Worm (Caenorhabditis elegans) whole organism, late embryonic: ENCODE results near the gene cwp-3.

Experiments used
- F13H6.1 ChIP-seq: sonication (generic microtip); optimal IDR thresholded peaks from 2 replicates; lab custom pipeline; 2016; ENCODE audit warnings: missing genetic modification characterization, missing compliant biosample characterization
- K02D7.2 ChIP-seq: sonication (generic microtip); optimal IDR thresholded peaks from 2 replicates; lab custom pipeline; 2017; ENCODE audit warnings: mild to moderate bottlenecking, missing genetic modification characterization, missing compliant biosample characterization
- K09A11.1 ChIP-seq: sonication (generic microtip); optimal IDR thresholded peaks from 2 replicates; lab custom pipeline; 2017; ENCODE audit warnings: antibody characterized with exemption, mild to moderate bottlenecking, missing genetic modification characterization, missing compliant biosample characterization; ENCODE audit not compliant: insufficient read depth
- T23F11.4 ChIP-seq: fragments of 200-800 bp; sonication (Bioruptor generic); optimal IDR thresholded peaks from 2 replicates; lab custom pipeline; 2018; ENCODE audit warnings: mild to moderate bottlenecking, missing genetic modification characterization, missing compliant biosample characterization
- ahr-1 ChIP-seq: sonication (generic microtip); optimal IDR thresholded peaks from 2 replicates; lab custom pipeline; 2016; ENCODE audit warnings: missing genetic modification characterization, missing compliant biosample characterization
- ceh-18 ChIP-seq: sonication (generic microtip); optimal IDR thresholded peaks from 2 replicates; lab custom pipeline; 2016; ENCODE audit warnings: missing genetic modification characterization, missing compliant biosample characterization
- ceh-19 ChIP-seq: fragments of 200-800 bp; sonication (Bioruptor generic); optimal IDR thresholded peaks from 2 replicates; lab custom pipeline; 2018; ENCODE audit warnings: mild to moderate bottlenecking, missing genetic modification characterization, missing compliant biosample characterization
- ceh-2 ChIP-seq: sonication (generic microtip); optimal IDR thresholded peaks from 2 replicates; lab custom pipeline; 2016; ENCODE audit warnings: missing genotype, missing genetic modification characterization, missing compliant biosample characterization
- ceh-30 ChIP-seq: fragments of 150-350 bp; optimal IDR thresholded peaks from 2 replicates; lab custom pipeline; 2014; ENCODE audit warnings: missing biosample characterization, missing genetic modification characterization
- ceh-31 ChIP-seq: sonication (generic microtip); optimal IDR thresholded peaks from 2 replicates; lab custom pipeline; 2016; ENCODE audit warnings: missing genetic modification characterization, missing compliant biosample characterization
- ceh-45 ChIP-seq: fragments of 200-800 bp; sonication (Bioruptor generic); IDR thresholded peaks from 2 replicates; pipeline ENCODE4 v1.3.6; 2022; ENCODE audit warnings: missing genetic modification reagents, missing genetic modification characterization, missing compliant biosample characterization
- ceh-48 ChIP-seq: sonication (generic microtip); optimal IDR thresholded peaks from 2 replicates; lab custom pipeline; 2016; ENCODE audit warnings: missing genetic modification characterization, inconsistent platforms, missing compliant biosample characterization
- che-1 ChIP-seq: sonication (generic microtip); optimal IDR thresholded peaks from 2 replicates; lab custom pipeline; 2016; ENCODE audit warnings: mild to moderate bottlenecking, missing genetic modification characterization, missing compliant biosample characterization
- elt-2 ChIP-seq: sonication (generic microtip); optimal IDR thresholded peaks from 2 replicates; lab custom pipeline; 2016; ENCODE audit warnings: missing genetic modification reagents, missing genetic modification characterization, missing compliant biosample characterization
- ets-4 ChIP-seq: sonication (generic microtip); optimal IDR thresholded peaks from 2 replicates; lab custom pipeline; 2016; ENCODE audit warnings: missing genetic modification characterization, missing compliant biosample characterization
- eyg-1 ChIP-seq: sonication (generic microtip); optimal IDR thresholded peaks from 2 replicates; lab custom pipeline; 2016; ENCODE audit warnings: missing genotype, missing genetic modification characterization, missing compliant biosample characterization
- fax-1 ChIP-seq: sonication (generic microtip); optimal IDR thresholded peaks from 2 replicates; lab custom pipeline; 2016; ENCODE audit warnings: missing genotype, missing genetic modification characterization, missing compliant biosample characterization
- fkh-6 ChIP-seq: sonication (generic microtip); optimal IDR thresholded peaks from 2 replicates; lab custom pipeline; 2016; ENCODE audit warnings: missing genetic modification characterization, missing compliant biosample characterization
- hlh-13 ChIP-seq: fragments of 200-800 bp; sonication (Bioruptor generic); optimal IDR thresholded peaks from 2 replicates; lab custom pipeline; 2018; ENCODE audit warnings: mild to moderate bottlenecking, missing genetic modification characterization, missing compliant biosample characterization
- hlh-30 ChIP-seq: sonication (generic microtip); optimal IDR thresholded peaks from 2 replicates; lab custom pipeline; 2017; ENCODE audit warnings: antibody characterized with exemption, missing genetic modification characterization, missing compliant biosample characterization; ENCODE audit not compliant: insufficient read depth
- hlh-6 ChIP-seq: sonication (generic microtip); optimal IDR thresholded peaks from 2 replicates; lab custom pipeline; 2016; ENCODE audit warnings: missing genotype, missing genetic modification characterization, missing compliant biosample characterization
- lim-6 ChIP-seq: sonication (generic microtip); optimal IDR thresholded peaks from 2 replicates; lab custom pipeline; 2016; ENCODE audit warnings: missing genetic modification characterization, missing compliant biosample characterization
- lin-11 ChIP-seq: fragments of 200-800 bp; sonication (Bioruptor generic); optimal IDR thresholded peaks from 2 replicates; lab custom pipeline; 2018; ENCODE audit warnings: mild to moderate bottlenecking, missing genetic modification characterization, missing compliant biosample characterization
- madf-2 ChIP-seq: sonication (generic microtip); optimal IDR thresholded peaks from 2 replicates; lab custom pipeline; 2017; ENCODE audit warnings: missing genetic modification characterization, missing compliant biosample characterization
- nfya-1 ChIP-seq: sonication (generic microtip); optimal IDR thresholded peaks from 2 replicates; lab custom pipeline; 2017; ENCODE audit warnings: missing genetic modification characterization, mild to moderate bottlenecking, missing compliant biosample characterization, antibody characterized with exemption, moderate library complexity
- nhr-11 ChIP-seq: fragments of 150-350 bp; optimal IDR thresholded peaks from 2 replicates; lab custom pipeline; 2014; ENCODE audit warnings: missing biosample characterization, missing genetic modification characterization
- nhr-232 ChIP-seq: sonication (generic microtip); optimal IDR thresholded peaks from 2 replicates; lab custom pipeline; 2016; ENCODE audit warnings: missing genetic modification characterization, missing compliant biosample characterization
- npax-4 ChIP-seq: sonication (generic microtip); optimal IDR thresholded peaks from 2 replicates; lab custom pipeline; 2016; ENCODE audit warnings: missing genetic modification characterization, missing compliant biosample characterization
- pax-1 ChIP-seq: fragments of 150-350 bp; optimal IDR thresholded peaks from 2 replicates; lab custom pipeline; 2014; ENCODE audit warnings: missing biosample characterization, missing genetic modification characterization
- pha-4 ChIP-seq: fragments of 150-350 bp; optimal IDR thresholded peaks from 2 replicates; lab custom pipeline; 2018; ENCODE audit warnings: missing biosample characterization, missing genetic modification reagents, missing genetic modification characterization
- pqm-1 ChIP-seq: sonication (generic microtip); optimal IDR thresholded peaks from 2 replicates; lab custom pipeline; 2016; ENCODE audit warnings: missing genetic modification characterization, missing compliant biosample characterization
- pros-1 ChIP-seq: fragments of 150-350 bp; optimal IDR thresholded peaks from 2 replicates; lab custom pipeline; 2014; ENCODE audit warnings: missing biosample characterization, missing genetic modification reagents, missing genetic modification characterization
- ref-2 ChIP-seq: sonication (generic microtip); optimal IDR thresholded peaks from 2 replicates; lab custom pipeline; 2016; ENCODE audit warnings: missing genetic modification characterization, missing compliant biosample characterization
- rnt-1 ChIP-seq: sonication (generic microtip); optimal IDR thresholded peaks from 2 replicates; lab custom pipeline; 2016; ENCODE audit warnings: missing genetic modification characterization, missing compliant biosample characterization
- sdc-2 ChIP-seq: sonication (generic microtip); optimal IDR thresholded peaks from 2 replicates; lab custom pipeline; 2016; ENCODE audit warnings: missing genotype, missing genetic modification characterization, missing compliant biosample characterization
- sox-2 ChIP-seq: fragments of 200-800 bp; sonication (Bioruptor generic); IDR thresholded peaks from 2 replicates; pipeline ENCODE4 v1.3.6; 2022; ENCODE audit warnings: missing genetic modification reagents, missing genetic modification characterization, missing compliant biosample characterization
- sox-4 ChIP-seq: sonication (generic microtip); optimal IDR thresholded peaks from 2 replicates; lab custom pipeline; 2017; ENCODE audit warnings: mild to moderate bottlenecking, missing genetic modification characterization, inconsistent platforms, missing compliant biosample characterization
- syd-9 ChIP-seq: sonication (generic microtip); optimal IDR thresholded peaks from 2 replicates; lab custom pipeline; 2016; ENCODE audit warnings: mild to moderate bottlenecking, missing genetic modification characterization, moderate library complexity, missing compliant biosample characterization
- tbx-2 ChIP-seq: sonication (generic microtip); optimal IDR thresholded peaks from 2 replicates; lab custom pipeline; 2016; ENCODE audit warnings: missing genetic modification characterization, missing compliant biosample characterization
- tbx-7 ChIP-seq: sonication (generic microtip); optimal IDR thresholded peaks from 2 replicates; lab custom pipeline; 2016; ENCODE audit warnings: missing genotype, missing genetic modification characterization, missing compliant biosample characterization
- ttx-3 ChIP-seq: sonication (generic microtip); optimal IDR thresholded peaks from 2 replicates; lab custom pipeline; 2016; ENCODE audit warnings: missing genetic modification reagents, missing genetic modification characterization, missing compliant biosample characterization
- unc-3 ChIP-seq, 2 experiments: fragments of 200-800 bp in 1 of 2; sonication (Bioruptor generic) in 1 of 2; sonication (generic microtip) in 1 of 2; conservative IDR thresholded peaks in 1 of 2; optimal IDR thresholded peaks in 1 of 2; 2 replicates each; pipeline versions ENCODE4 v1.3.6 to Lab custom; 2016 to 2022; ENCODE audit warnings: missing compliant biosample characterization in 2 of 2, missing genetic modification characterization in 2 of 2, missing genetic modification reagents in 1 of 2
- unc-42 ChIP-seq: sonication (generic microtip); optimal IDR thresholded peaks from 2 replicates; lab custom pipeline; 2016; ENCODE audit warnings: missing genotype, missing genetic modification characterization, missing compliant biosample characterization
- unc-86 ChIP-seq: sonication (generic microtip); optimal IDR thresholded peaks from 2 replicates; lab custom pipeline; 2016; ENCODE audit warnings: missing genetic modification characterization, missing compliant biosample characterization
- zip-5 ChIP-seq: sonication (generic microtip); optimal IDR thresholded peaks from 2 replicates; lab custom pipeline; 2016; ENCODE audit warnings: missing genetic modification characterization, missing compliant biosample characterization
- ztf-16 ChIP-seq: sonication (generic microtip); optimal IDR thresholded peaks from 2 replicates; lab custom pipeline; 2017; ENCODE audit warnings: missing genetic modification characterization, missing compliant biosample characterization

Gene cwp-3

DNA sequence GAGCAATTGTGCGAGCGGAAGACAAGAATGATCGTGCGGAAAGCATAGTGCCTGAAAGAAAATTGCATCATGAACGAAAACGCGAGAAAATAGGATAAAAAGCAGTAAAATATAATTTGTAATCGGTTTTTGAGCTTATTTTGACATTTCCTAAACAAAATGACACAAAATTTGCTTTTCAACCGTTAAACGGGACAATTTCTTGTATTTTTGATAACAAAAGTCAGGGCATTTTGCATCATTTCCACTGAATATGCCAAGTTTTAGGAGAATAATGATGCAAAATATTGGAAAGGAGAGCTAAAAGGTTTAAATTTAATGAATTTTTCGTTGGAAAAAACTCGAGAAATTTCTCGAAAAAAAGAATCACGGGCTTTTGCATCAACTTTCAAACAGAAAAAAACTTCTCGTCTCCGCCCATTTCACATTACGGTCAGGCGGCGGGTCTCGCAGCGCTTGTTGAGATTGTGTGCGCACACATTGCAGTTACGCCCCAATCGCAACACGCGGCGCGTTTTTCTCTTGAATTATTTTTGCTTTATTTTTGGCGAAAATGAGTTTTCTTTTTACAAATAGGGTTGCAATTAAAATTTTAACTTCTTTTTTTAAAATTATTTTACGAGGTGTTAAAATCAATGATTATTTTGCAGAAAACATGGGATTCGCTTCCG is 15.8 kb upstream of the cwp-3 start, which contains the start of the genes hsp-6 and C37H5.5 (continued):
- TF ChIP-seq lin-11 (tag; lab: Kevin White, UChicago): no peak
- no peak for TF ChIP-seq sox-4 (tag; lab: Kevin White, UChicago)
- no peak; the same call in 1 of the 2 replicates for TF ChIP-seq sox-2 (GFP tag; lab: Robert Waterston, UW)
- no peak for TF ChIP-seq sdc-2 (tag; lab: Kevin White, UChicago)
- TF ChIP-seq syd-9: peak; percentile 46
- TF ChIP-seq T23F11.4 (GFP tag; lab: Kevin White, UChicago): no peak
- TF ChIP-seq ceh-48 (tag; lab: Kevin White, UChicago): no peak
- no peak for TF ChIP-seq ref-2
- TF ChIP-seq npax-4 (tag; lab: Kevin White, UChicago): no peak
- TF ChIP-seq tbx-7: no peak
- no peak for TF ChIP-seq hlh-13 (GFP tag; lab: Kevin White, UChicago)
- TF ChIP-seq pha-4 (tag; lab: Kevin White, UChicago): no peak
- peak; percentile 87 for TF ChIP-seq hlh-30
- TF ChIP-seq unc-86: no peak
- no peak for TF ChIP-seq lim-6 (tag; lab: Kevin White, UChicago)
- TF ChIP-seq ceh-31 (tag; lab: Kevin White, UChicago): peak; percentile 67
- TF ChIP-seq ceh-19 (GFP tag; lab: Kevin White, UChicago): no peak
- no peak for TF ChIP-seq pros-1
- peak; percentile 84 for TF ChIP-seq nfya-1
- TF ChIP-seq hlh-6 (tag; lab: Kevin White, UChicago): no peak
- TF ChIP-seq ceh-2: peak; percentile 30
- TF ChIP-seq fax-1 (tag; lab: Kevin White, UChicago): no peak
- TF ChIP-seq eyg-1: no peak
- no peak for TF ChIP-seq zip-5 (tag; lab: Kevin White, UChicago)
- TF ChIP-seq nhr-11 (tag; lab: Kevin White, UChicago): no peak
- TF ChIP-seq K09A11.1: no peak
- TF ChIP-seq ceh-45 (GFP tag; lab: Robert Waterston, UW): no peak
- TF ChIP-seq rnt-1 (tag; lab: Kevin White, UChicago): no peak
- peak; percentile 69 for TF ChIP-seq ceh-18 (tag; lab: Kevin White, UChicago)
- TF ChIP-seq ahr-1 (tag; lab: Kevin White, UChicago): no peak
- peak; percentile 10 for TF ChIP-seq nhr-232
- no peak for TF ChIP-seq fkh-6 (tag; lab: Kevin White, UChicago)
- no peak for TF ChIP-seq ztf-16 (tag; lab: Kevin White, UChicago)
- TF ChIP-seq ceh-30 (tag; lab: Kevin White, UChicago): no peak
- TF ChIP-seq madf-2 (tag; lab: Kevin White, UChicago): no peak
- TF ChIP-seq che-1 (tag; lab: Kevin White, UChicago): no peak
- TF ChIP-seq tbx-2 (tag; lab: Kevin White, UChicago): peak; percentile 59
- no peak for TF ChIP-seq ttx-3 (tag; lab: Kevin White, UChicago)

DNA sequence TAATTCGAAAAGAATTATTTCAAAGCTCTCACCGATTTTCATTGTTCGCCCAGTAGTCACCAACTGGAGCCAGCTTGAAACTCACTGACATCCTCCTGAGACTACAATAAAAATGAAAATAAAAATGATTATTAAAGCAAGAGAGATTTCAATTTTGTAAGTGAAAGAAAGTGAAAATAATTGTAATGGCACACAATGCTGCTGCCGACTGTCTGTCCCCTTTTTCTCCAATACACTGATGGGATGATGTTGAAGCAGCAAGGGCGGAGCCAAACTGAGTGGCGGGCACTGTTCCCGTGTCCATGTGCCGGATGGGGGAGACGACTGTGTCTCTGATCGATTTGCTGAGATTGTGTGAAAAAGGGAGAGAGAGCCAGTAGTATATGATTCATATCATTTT is 8.4 kb upstream of the cwp-3 start, which contains the start of gene C37H5.14:
Gene C37H5.14, minus strand, starts transcription at position 101 of the 400 bp plus-strand sequence.
- TF ChIP-seq zip-5 (tag; lab: Kevin White, UChicago): no peak
- no peak for TF ChIP-seq pqm-1 (tag; lab: Kevin White, UChicago)
- no peak for TF ChIP-seq hlh-6 (tag; lab: Kevin White, UChicago)
- TF ChIP-seq unc-42 (tag; lab: Kevin White, UChicago): no peak
- TF ChIP-seq ahr-1 (tag; lab: Kevin White, UChicago): no peak
- no peak for TF ChIP-seq unc-3 (GFP tag; conservative IDR thresholded peaks at IDR 0.05; lab: Robert Waterston, UW)
- no peak for TF ChIP-seq unc-3 (tag; optimal IDR thresholded peaks at IDR 0.05; lab: Kevin White, UChicago)
- TF ChIP-seq F13H6.1 (tag; lab: Kevin White, UChicago): no peak
- TF ChIP-seq ceh-48 (tag; lab: Kevin White, UChicago): no peak
- no peak for TF ChIP-seq T23F11.4 (GFP tag; lab: Kevin White, UChicago)
- TF ChIP-seq nhr-232: no peak
- no peak for TF ChIP-seq elt-2 (tag; lab: Kevin White, UChicago)
- no peak for TF ChIP-seq ets-4 (tag; lab: Kevin White, UChicago)
- no peak for TF ChIP-seq K09A11.1
- no peak for TF ChIP-seq syd-9
- no peak for TF ChIP-seq K02D7.2
- no peak for TF ChIP-seq sdc-2 (tag; lab: Kevin White, UChicago)
- no peak for TF ChIP-seq hlh-30
- TF ChIP-seq pax-1 (tag; lab: Kevin White, UChicago): no peak
